Fruit fly (Drosophila melanogaster) whole organism, embryonic: Measurements from ENCODE around the gene Cyp6d4.

ENCODE experiments used
- Aef1 ChIP-seq: fragments of 200-800 bp; sonication (Bioruptor generic); IDR thresholded peaks from 3 replicates; pipeline ENCODE4 v1.3.6; 2022; ENCODE audit warnings: missing biosample characterization, missing genetic modification characterization
- Bteb2 ChIP-seq: fragments of 200-800 bp; sonication (Bioruptor generic); optimal IDR thresholded peaks from 2 replicates; lab custom pipeline; 2016; ENCODE audit warnings: missing biosample characterization, missing genetic modification characterization
- CG11093 ChIP-seq: fragments of 200-800 bp; sonication (Bioruptor generic); IDR thresholded peaks from 3 replicates; pipeline ENCODE4 v1.3.6; 2022; ENCODE audit warnings: missing biosample characterization, missing genetic modification characterization
- CG12219 ChIP-seq: fragments of 200-800 bp; sonication (Bioruptor generic); optimal IDR thresholded peaks from 3 replicates; lab custom pipeline; 2018; ENCODE audit warnings: missing biosample characterization, mild to moderate bottlenecking, missing genetic modification characterization
- CG16813 ChIP-seq: fragments of 200-800 bp; sonication (Bioruptor generic); IDR thresholded peaks from 3 replicates; pipeline ENCODE4 v1.3.6; 2022; ENCODE audit warnings: missing biosample characterization, missing genetic modification characterization; ENCODE audit not compliant: partially characterized antibody
- CG2129 ChIP-seq: fragments of 200-800 bp; sonication (Bioruptor generic); IDR thresholded peaks from 2 replicates; pipeline ENCODE4 v1.3.6; 2022; ENCODE audit warnings: missing biosample characterization, missing genetic modification characterization; ENCODE audit not compliant: partially characterized antibody
- CG34376 ChIP-seq: fragments of 200-800 bp; sonication (Bioruptor generic); optimal IDR thresholded peaks from 2 replicates; lab custom pipeline; 2018; ENCODE audit warnings: missing biosample characterization, mild to moderate bottlenecking, missing genetic modification characterization
- CG7963 ChIP-seq: fragments of 200-800 bp; sonication (Bioruptor generic); IDR thresholded peaks from 3 replicates; pipeline ENCODE4 v1.3.6; 2022; ENCODE audit warnings: missing biosample characterization, missing genetic modification characterization; ENCODE audit not compliant: partially characterized antibody
- CG8290 ChIP-seq, 3 experiments: fragments of 200-800 bp; sonication (Bioruptor generic); optimal IDR thresholded peaks; 2 replicates each; lab custom pipeline; 2016 to 2019; ENCODE audit warnings: missing biosample characterization in 3 of 3, missing genetic modification characterization in 3 of 3, mild to moderate bottlenecking in 2 of 3, moderate library complexity in 1 of 3
- Dll ChIP-seq: fragments of 200-800 bp; sonication (Bioruptor generic); IDR thresholded peaks from 4 replicates; pipeline ENCODE4 v1.3.6; 2022; ENCODE audit warnings: missing biosample characterization, missing genetic modification characterization; ENCODE audit not compliant: partially characterized antibody
- Dref ChIP-seq: fragments of 200-800 bp; sonication (Bioruptor generic); IDR thresholded peaks from 2 replicates; pipeline ENCODE4 v1.3.6; 2022; ENCODE audit warnings: missing biosample characterization, missing genetic modification characterization
- Eip74EF ChIP-seq, 2 experiments: fragments of 200-800 bp in 1 of 2; fragments of >200 bp in 1 of 2; sonication (Bioruptor generic) in 1 of 2; optimal IDR thresholded peaks; 2 replicates each; lab custom pipeline; 2017 to 2019; ENCODE audit warnings: missing biosample characterization in 2 of 2, missing genetic modification characterization in 2 of 2, mild to moderate bottlenecking in 1 of 2, moderate library complexity in 1 of 2
- HLHmδ ChIP-seq: fragments of 200-800 bp; sonication (Bioruptor generic); optimal IDR thresholded peaks from 2 replicates; lab custom pipeline; 2018; ENCODE audit warnings: missing biosample characterization, mild to moderate bottlenecking, missing genetic modification characterization, moderate library complexity
- HmgD ChIP-seq: fragments of 200-800 bp; sonication (Bioruptor generic); optimal IDR thresholded peaks from 3 replicates; lab custom pipeline; 2016; ENCODE audit warnings: missing biosample characterization, missing genetic modification characterization
- Kr ChIP-seq: fragments of 200-800 bp; sonication (Bioruptor generic); optimal IDR thresholded peaks from 2 replicates; lab custom pipeline; 2017; ENCODE audit warnings: missing biosample characterization, mild to moderate bottlenecking, missing genetic modification characterization
- Lhr ChIP-seq: fragments of 200-800 bp; sonication (Bioruptor generic); optimal IDR thresholded peaks from 3 replicates; lab custom pipeline; 2017; ENCODE audit warnings: mild to moderate bottlenecking, missing biosample characterization, missing genetic modification reagents, missing genetic modification characterization
- Sry-β ChIP-seq: fragments of 200-800 bp; sonication (Bioruptor generic); optimal IDR thresholded peaks from 2 replicates; lab custom pipeline; 2018; ENCODE audit warnings: missing biosample characterization, mild to moderate bottlenecking, missing genetic modification characterization, moderate library complexity
- Trl ChIP-seq, 3 experiments: fragments of >200 bp in 2 of 3; fragments of 200-800 bp in 1 of 3; sonication (Bioruptor generic) in 1 of 3; optimal IDR thresholded peaks; 2 replicates in 1 of 3; 3 replicates in 2 of 3; lab custom pipeline; 2016 to 2017; ENCODE audit warnings: missing biosample characterization in 1 of 3, missing genetic modification characterization in 1 of 3
- Vsx1 ChIP-seq: fragments of 200-800 bp; sonication (Bioruptor generic); optimal IDR thresholded peaks from 2 replicates; lab custom pipeline; 2017; ENCODE audit warnings: missing biosample characterization, mild to moderate bottlenecking, missing genetic modification characterization, missing genetic modification reagents
- bbx ChIP-seq: fragments of 200-800 bp; sonication (Bioruptor generic); IDR thresholded peaks from 2 replicates; pipeline ENCODE4 v1.3.6; 2022; ENCODE audit warnings: missing biosample characterization, missing genetic modification characterization; ENCODE audit not compliant: partially characterized antibody
- cg ChIP-seq: fragments of 200-800 bp; sonication (Bioruptor generic); optimal IDR thresholded peaks from 3 replicates; lab custom pipeline; 2019; ENCODE audit warnings: missing biosample characterization, mild to moderate bottlenecking, missing genetic modification characterization, moderate library complexity
- chinmo ChIP-seq: fragments of 200-800 bp; sonication (Bioruptor generic); IDR thresholded peaks from 4 replicates; pipeline ENCODE4 v1.3.6; 2022; ENCODE audit warnings: missing biosample characterization, missing genetic modification characterization; ENCODE audit not compliant: partially characterized antibody
- dpn ChIP-seq, 2 experiments: fragments of 200-800 bp; sonication (Bioruptor generic); optimal IDR thresholded peaks; 3 replicates each; lab custom pipeline; 2016; ENCODE audit warnings: missing biosample characterization in 2 of 2, missing genetic modification characterization in 2 of 2
- hbn ChIP-seq: fragments of 200-800 bp; sonication (Bioruptor generic); IDR thresholded peaks from 2 replicates; pipeline ENCODE4 v1.3.6; 2022; ENCODE audit warnings: missing biosample characterization, missing genetic modification characterization; ENCODE audit not compliant: partially characterized antibody
- inv ChIP-seq: fragments of 200-800 bp; sonication (Bioruptor generic); IDR thresholded peaks from 2 replicates; pipeline ENCODE4 v1.3.6; 2022; ENCODE audit warnings: missing biosample characterization, missing genetic modification characterization; ENCODE audit not compliant: partially characterized antibody
- kah ChIP-seq: fragments of 200-800 bp; sonication (Bioruptor generic); optimal IDR thresholded peaks from 2 replicates; lab custom pipeline; 2018; ENCODE audit warnings: missing biosample characterization, mild to moderate bottlenecking, missing genetic modification characterization
- kni ChIP-seq: fragments of 200-800 bp; sonication (Bioruptor generic); optimal IDR thresholded peaks from 3 replicates; lab custom pipeline; 2017; ENCODE audit warnings: mild to moderate bottlenecking, missing biosample characterization, missing genetic modification reagents, missing genetic modification characterization
- knrl ChIP-seq: fragments of 200-800 bp; sonication (Bioruptor generic); IDR thresholded peaks from 3 replicates; pipeline ENCODE4 v1.3.6; 2022; ENCODE audit warnings: missing biosample characterization, missing genetic modification characterization; ENCODE audit not compliant: partially characterized antibody
- mam ChIP-seq: fragments of 200-800 bp; sonication (Bioruptor generic); optimal IDR thresholded peaks from 3 replicates; lab custom pipeline; 2016; ENCODE audit warnings: missing biosample characterization, missing genetic modification characterization
- nerfin-1 ChIP-seq: fragments of 200-800 bp; sonication (Bioruptor generic); optimal IDR thresholded peaks from 3 replicates; lab custom pipeline; 2019; ENCODE audit warnings: missing biosample characterization, mild to moderate bottlenecking, missing genetic modification characterization, moderate library complexity
- rib ChIP-seq: fragments of 200-800 bp; sonication (Bioruptor generic); IDR thresholded peaks from 2 replicates; pipeline ENCODE4 v1.3.6; 2022; ENCODE audit warnings: missing biosample characterization, missing genetic modification characterization
- sd ChIP-seq: fragments of 200-800 bp; sonication (Bioruptor generic); optimal IDR thresholded peaks from 3 replicates; lab custom pipeline; 2018; ENCODE audit warnings: missing biosample characterization, mild to moderate bottlenecking, missing genetic modification characterization, moderate library complexity
- sens ChIP-seq: fragments of 200-800 bp; sonication (Bioruptor generic); peaks from one replicate; lab custom pipeline; 2016; ENCODE audit warnings: missing biosample characterization, missing genetic modification characterization
- sens-2 ChIP-seq: fragments of 200-800 bp; sonication (Bioruptor generic); IDR thresholded peaks from 2 replicates; pipeline ENCODE4 v1.3.6; 2022; ENCODE audit warnings: missing biosample characterization, missing genetic modification characterization
- sr ChIP-seq: fragments of 200-800 bp; sonication (Bioruptor generic); IDR thresholded peaks from 3 replicates; pipeline ENCODE4 v1.3.6; 2022; ENCODE audit warnings: missing biosample characterization, missing genetic modification characterization
- tna ChIP-seq: fragments of 200-800 bp; sonication (Bioruptor generic); IDR thresholded peaks from 2 replicates; pipeline ENCODE4 v1.3.6; 2022; ENCODE audit warnings: missing biosample characterization, missing genetic modification characterization; ENCODE audit not compliant: partially characterized antibody
- vnd ChIP-seq: fragments of 200-800 bp; sonication (Bioruptor generic); IDR thresholded peaks from 3 replicates; pipeline ENCODE4 v1.3.6; 2022; ENCODE audit warnings: missing biosample characterization, missing genetic modification characterization; ENCODE audit not compliant: partially characterized antibody
- wdn ChIP-seq: fragments of 200-800 bp; sonication (Bioruptor generic); IDR thresholded peaks from 2 replicates; pipeline ENCODE4 v1.3.6; 2022; ENCODE audit warnings: missing biosample characterization, missing genetic modification characterization
- zen2 ChIP-seq: fragments of 200-800 bp; sonication (Bioruptor generic); IDR thresholded peaks from 3 replicates; pipeline ENCODE4 v1.3.6; 2022; ENCODE audit warnings: missing biosample characterization, missing genetic modification characterization; ENCODE audit not compliant: partially characterized antibody

Gene Cyp6d4

dm6 chr3R:22726771-22727455 is 28.8 kb downstream of the Cyp6d4 start, which contains the start of gene CG45049 (continued):
- TF ChIP-seq Kr (GFP tag; lab: Kevin White, UChicago) (no peak), rib (GFP tag; lab: Robert Waterston, UW) (no peak), zen2 (peak; percentile 88), tna (GFP tag; lab: Robert Waterston, UW) (peak; percentile 91), CG11093 (GFP tag; lab: Robert Waterston, UW) (no peak), sens-2 (no peak), Dref (peak; percentile 63), bbx (GFP tag; lab: Robert Waterston, UW) (peak; percentile 94), CG2129 (peak; percentile 67), sr (GFP tag; lab: Robert Waterston, UW) (peak; percentile 35; the same call in 1 of the 3 replicates), vnd (GFP tag; lab: Robert Waterston, UW) (peak; percentile 89), dpn (GFP tag; optimal IDR thresholded peaks at IDR 0.05; lab: Kevin White, UChicago) (peak in 1 of 2 experiments; percentile 31), Trl (optimal IDR thresholded peaks at IDR 0.05; lab: Kevin White, UChicago) (peak in 1 of 2 experiments; percentile 69), Trl (GFP tag; optimal IDR thresholded peaks at IDR 0.05; lab: Kevin White, UChicago) (no peak), Dll (GFP tag; lab: Robert Waterston, UW) (peak; percentile 90), hbn (GFP tag; lab: Robert Waterston, UW) (peak; percentile 75), CG16813 (GFP tag; lab: Robert Waterston, UW) (peak; percentile 90), CG8290 (GFP tag; optimal IDR thresholded peaks at IDR 0.05; lab: Kevin White, UChicago) (no peak), CG8290 (tag; optimal IDR thresholded peaks at IDR 0.05; lab: Kevin White, UChicago) (peak in 1 of 2 experiments; percentile 5), chinmo (GFP tag; lab: Robert Waterston, UW) (peak; percentile 54; the same call in 1 of the 4 replicates), wdn (GFP tag; lab: Robert Waterston, UW) (no peak), knrl (peak; percentile 91), CG34376 (GFP tag; lab: Kevin White, UChicago) (peak; percentile 42), inv (peak; percentile 89), kni (peak; percentile 40), Aef1 (peak; percentile 29; the same call in 2 of the 3 replicates), mam (GFP tag; lab: Kevin White, UChicago) (peak; percentile 25), CG12219 (no peak), sens (GFP tag; lab: Kevin White, UChicago) (peak; percentile 83), CG7963 (GFP tag; lab: Robert Waterston, UW) (peak; percentile 93), Bteb2 (no peak)

dm6 chr3R:22727456-22727833 is 29.3 kb downstream of the Cyp6d4 start:
- no peak for TF ChIP-seq Lhr (GFP tag; lab: Kevin White, UChicago)
- TF ChIP-seq kah (GFP tag; lab: Kevin White, UChicago), result no peak
- TF ChIP-seq HLHmδ (GFP tag; lab: Kevin White, UChicago), result no peak
- TF ChIP-seq nerfin-1 (tag; lab: Kevin White, UChicago), result peak; percentile 41
- no peak for TF ChIP-seq Sry-β (GFP tag; lab: Kevin White, UChicago)
- TF ChIP-seq sd (tag; lab: Kevin White, UChicago), result peak; percentile 28
- peak; percentile 27 for TF ChIP-seq HmgD (GFP tag; lab: Kevin White, UChicago)
- peak in 1 of 2 experiments; percentile 70 for TF ChIP-seq Eip74EF (GFP tag; optimal IDR thresholded peaks at IDR 0.05; lab: Kevin White, UChicago)
- no peak for TF ChIP-seq Vsx1
- TF ChIP-seq cg, result peak; percentile 71
